Worm (Caenorhabditis elegans) whole organism, L4/young adult: Measurements from ENCODE around the gene col-173.

Experiments
- dao-5 ChIP-seq: sonication (generic microtip); optimal IDR thresholded peaks from 2 replicates; lab custom pipeline; 2016; ENCODE audit warnings: missing genotype, missing genetic modification characterization, moderate library complexity, missing compliant biosample characterization
- him-1 ChIP-seq: sonication (generic microtip); optimal IDR thresholded peaks from 2 replicates; lab custom pipeline; 2016; ENCODE audit warnings: missing genotype, missing genetic modification reagents, missing genetic modification characterization, missing compliant biosample characterization

- no peak for TF ChIP-seq him-1
- TF ChIP-seq dao-5 (tag; lab: Kevin White, UChicago) = no peak
These were observed 42.2 kb downstream of the col-173 start, which contains the start of gene F41B4.2 for ce11 chrX:6835166-6835565.
